Fruit fly (Drosophila melanogaster): Measurements from ENCODE around the gene betaNACtes1.

The betaNACtes1 gene

dm6 chrX:14214505-14215449 is 42.4 kb upstream of the betaNACtes1 start (continued):
- TF ChIP-seq CG11723 (GFP tag; optimal IDR thresholded peaks at IDR 0.05) (peak; percentile 1), wdn (GFP tag; IDR thresholded peaks at IDR 0.05) (peak; percentile 44; the same call in 1 of the 2 replicates), Fer1 (GFP tag; optimal IDR thresholded peaks at IDR 0.05) (peak; percentile 58), sna (GFP tag; IDR thresholded peaks at IDR 0.05; ENCODE audit: partially characterized antibody) (no peak), Antp (GFP tag; optimal IDR thresholded peaks at IDR 0.05) (no peak), CG11560 (tag; IDR thresholded peaks at IDR 0.05) (peak; percentile 26; the same call in 1 of the 3 replicates), CG30431 (GFP tag; optimal IDR thresholded peaks at IDR 0.05) (no peak), org-1 (GFP tag; optimal IDR thresholded peaks at IDR 0.05) (peak; percentile 28), zen (tag; optimal IDR thresholded peaks at IDR 0.05) (peak; percentile 5), slbo (GFP tag; IDR thresholded peaks at IDR 0.05) (peak; percentile 69), HHEX (GFP tag; optimal IDR thresholded peaks at IDR 0.05) (peak; percentile 59), CG10366 (GFP tag; IDR thresholded peaks at IDR 0.05) (peak; percentile 16; the same call in 1 of the 2 replicates), CG8388 (GFP tag; optimal IDR thresholded peaks at IDR 0.05) (peak; percentile 21), Atf6 (GFP tag; IDR thresholded peaks at IDR 0.05) (peak; percentile 47; the same call in 1 of the 2 replicates), CG2678 (tag; optimal IDR thresholded peaks at IDR 0.05) (peak; percentile 72), sisA (GFP tag; IDR thresholded peaks at IDR 0.05) (peak; percentile 48; the same call in 1 of the 2 replicates), grau (tag; optimal IDR thresholded peaks at IDR 0.05) (peak; percentile 75), scrt (GFP tag; optimal IDR thresholded peaks at IDR 0.05) (peak; percentile 43), CG12104 (GFP tag; optimal IDR thresholded peaks at IDR 0.05) (peak; percentile 14), CG7357 (GFP tag; IDR thresholded peaks at IDR 0.05) (0 out of 3 replicates have a peak, but pooled peaks have one; percentile 18), twi (tag; optimal IDR thresholded peaks at IDR 0.05) (no peak), CG3281 (GFP tag; optimal IDR thresholded peaks at IDR 0.05) (peak; percentile 80), CG8924 (tag; optimal IDR thresholded peaks at IDR 0.05) (peak; percentile 37), D19B (GFP tag; optimal IDR thresholded peaks at IDR 0.05) (peak; percentile 44), CG17912 (GFP tag; optimal IDR thresholded peaks at IDR 0.05) (no peak), CG9215 (GFP tag; IDR thresholded peaks at IDR 0.05) (peak; percentile 24; the same call in 1 of the 2 replicates), Sox102F (GFP tag; optimal IDR thresholded peaks at IDR 0.05) (peak; percentile 35), D19A (tag; optimal IDR thresholded peaks at IDR 0.05) (peak; percentile 30), Scr (GFP tag; IDR thresholded peaks at IDR 0.05; ENCODE audit: partially characterized antibody) (no peak), CG6654 (GFP tag; optimal IDR thresholded peaks at IDR 0.05) (peak; percentile 10), zfh1 (GFP tag; IDR thresholded peaks at IDR 0.05) (no peak), D (optimal IDR thresholded peaks at IDR 0.05) (no peak), D (GFP tag; optimal IDR thresholded peaks at IDR 0.05) (no peak), CG7839 (tag; optimal IDR thresholded peaks at IDR 0.05) (peak; percentile 71), CG10979 (tag; optimal IDR thresholded peaks at IDR 0.05) (peak; percentile 35), unc-4 (GFP tag; IDR thresholded peaks at IDR 0.05; ENCODE audit: partially characterized antibody) (no peak), NfI (GFP tag; optimal IDR thresholded peaks at IDR 0.05) (peak; percentile 12), E2f2 (GFP tag; IDR thresholded peaks at IDR 0.05) (peak; percentile 29; the same call in 1 of the 2 replicates), sc (optimal IDR thresholded peaks at IDR 0.05) (no peak), sc (GFP tag; optimal IDR thresholded peaks at IDR 0.05) (no peak), phol (tag; optimal IDR thresholded peaks at IDR 0.05) (peak; percentile 37), CG7556 (GFP tag; optimal IDR thresholded peaks at IDR 0.05) (peak; percentile 17), Xbp1 (GFP tag; optimal IDR thresholded peaks at IDR 0.05) (peak; percentile 13), Abd-B (GFP tag; optimal IDR thresholded peaks at IDR 0.05) (peak; percentile 23), dysf (GFP tag; IDR thresholded peaks at IDR 0.05) (peak; percentile 69), Aef1 (GFP tag; IDR thresholded peaks at IDR 0.05) (0 out of 3 replicates have a peak, but pooled peaks have one; percentile 41), CG42726 (GFP tag; IDR thresholded peaks at IDR 0.05; ENCODE audit: partially characterized antibody) (no peak), esg (GFP tag; conservative IDR thresholded peaks at IDR 0.05) (0 out of 2 replicates have a peak, but pooled peaks have one; percentile 24)

Data from whole organism, embryonic.